Fruit fly (Drosophila melanogaster): ENCODE measurements around the gene Trxr1.
A peak's percentile ranks its signal among the peaks of the same experiment; 100 is the strongest.

Trxr1 gene

dm6 chrX:8254739-8255326, 12.5 kb downstream of the Trxr1 start:
- TF ChIP-seq noc (tag; optimal IDR thresholded peaks at IDR 0.05) = no peak

DNA sequence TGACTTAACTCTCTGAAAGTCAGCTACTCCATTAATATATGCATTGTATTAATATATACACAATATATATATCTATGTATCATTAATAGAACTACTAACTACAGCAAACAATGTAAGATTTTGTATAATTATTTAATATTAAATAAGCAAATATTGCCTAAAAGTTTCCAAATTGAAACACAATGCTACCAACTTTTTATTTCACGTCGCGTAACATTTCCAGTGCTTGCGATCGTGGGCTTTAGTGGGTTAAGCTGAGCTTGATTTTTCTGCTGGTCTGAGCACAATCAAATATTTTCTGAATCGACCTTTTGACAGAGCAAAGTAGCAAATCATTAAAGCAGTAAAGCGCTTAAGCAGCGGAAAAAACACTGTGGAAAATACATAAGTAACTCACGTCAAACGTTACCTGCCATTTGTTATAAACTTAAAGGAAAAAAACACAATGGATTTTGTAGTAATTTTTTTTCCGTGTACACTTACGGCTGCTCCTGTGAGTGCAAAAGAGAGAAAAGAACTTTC, 16.0 kb downstream of the Trxr1 start:
- TF ChIP-seq noc (tag; optimal IDR thresholded peaks at IDR 0.05) = no peak

- peak; percentile 10 for TF ChIP-seq noc (tag; optimal IDR thresholded peaks at IDR 0.05)
Observed at dm6 chrX:8259881-8260280, 17.6 kb downstream of the Trxr1 start.

- peak; percentile 29 for TF ChIP-seq noc (tag; optimal IDR thresholded peaks at IDR 0.05)
Observed at dm6 chrX:8263236-8263635, 20.9 kb downstream of the Trxr1 start.

- TF ChIP-seq noc (tag; optimal IDR thresholded peaks at IDR 0.05) = no peak
Observed at dm6 chrX:8265261-8265660, 22.9 kb downstream of the Trxr1 start.

dm6 chrX:8271363-8272061, 29.2 kb downstream of the Trxr1 start, which contains the start of gene Corp:
Gene Corp, minus strand, starts transcription at chrX:8271409.
- TF ChIP-seq noc (tag; optimal IDR thresholded peaks at IDR 0.05) = no peak

dm6 chrX:8273291-8273690, 31.0 kb downstream of the Trxr1 start, which contains the start of gene CG1636:
Gene CG1636, plus strand, starts transcription at chrX:8273412.
- TF ChIP-seq noc (tag; optimal IDR thresholded peaks at IDR 0.05) = no peak

dm6 chrX:8273799-8274484, 31.6 kb downstream of the Trxr1 start, which contains the start of gene CG15343:
Gene CG15343, minus strand, starts transcription at chrX:8273806.
- TF ChIP-seq noc (tag; optimal IDR thresholded peaks at IDR 0.05) = peak; percentile 12

- no peak for TF ChIP-seq noc (tag; optimal IDR thresholded peaks at IDR 0.05)
Observed at dm6 chrX:8285052-8285451, 42.7 kb downstream of the Trxr1 start.

- no peak for TF ChIP-seq noc (tag; optimal IDR thresholded peaks at IDR 0.05)
Observed at dm6 chrX:8286859-8287258, 44.5 kb downstream of the Trxr1 start.

DNA sequence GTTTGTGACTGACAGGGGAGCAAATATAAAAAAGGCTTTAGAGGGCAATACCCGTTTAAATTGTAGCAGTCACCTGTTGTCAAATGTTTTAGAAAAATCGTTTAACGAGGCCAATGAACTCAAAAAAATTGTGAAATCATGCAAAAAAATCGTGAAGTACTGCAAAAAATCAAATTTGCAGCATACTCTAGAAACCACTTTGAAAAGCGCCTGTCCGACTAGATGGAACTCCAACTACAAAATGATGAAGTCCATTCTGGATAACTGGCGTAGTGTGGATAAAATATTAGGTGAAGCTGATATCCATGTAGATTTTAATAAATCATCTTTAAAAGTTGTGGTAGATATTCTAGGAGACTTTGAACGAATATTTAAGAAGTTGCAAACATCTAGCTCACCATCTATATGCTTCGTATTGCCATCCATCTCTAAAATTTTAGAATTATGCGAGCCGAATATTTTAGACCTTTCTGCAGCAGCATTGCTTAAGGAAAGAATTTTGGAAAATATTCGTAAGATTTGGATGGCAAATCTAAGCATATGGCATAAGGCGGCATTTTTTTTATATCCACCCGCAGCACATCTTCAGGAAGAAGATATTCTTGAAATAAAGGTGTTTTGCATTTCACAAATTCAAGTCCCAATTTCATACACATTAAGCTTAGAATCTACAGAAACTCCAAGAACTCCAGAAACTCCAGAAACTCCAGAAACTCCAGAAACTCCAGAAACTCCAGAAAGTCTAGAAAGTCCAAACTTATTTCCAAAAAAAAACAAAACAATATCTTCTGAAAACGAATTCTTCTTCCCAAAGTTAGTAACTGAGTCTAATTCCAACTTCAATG, 52.4 kb downstream of the Trxr1 start:
- TF ChIP-seq noc (tag; optimal IDR thresholded peaks at IDR 0.05) = no peak

Data from whole organism, larva.